Worm (Caenorhabditis elegans): ENCODE measurements around the gene C01G10.7.

- TF ChIP-seq fos-1 (tag; optimal IDR thresholded peaks at IDR 0.05) (no peak), skn-1 (tag; optimal IDR thresholded peaks at IDR 0.05) (no peak), tbx-2 (tag; optimal IDR thresholded peaks at IDR 0.05) (no peak), nhr-28 (tag; optimal IDR thresholded peaks at IDR 0.05) (no peak), pqm-1 (tag; optimal IDR thresholded peaks at IDR 0.05) (no peak), fkh-2 (tag; optimal IDR thresholded peaks at IDR 0.05) (no peak), pha-4 (tag; optimal IDR thresholded peaks at IDR 0.05) (no peak)
Measured at ce11 chrV:15078560-15078959, 7.0 kb upstream of the C01G10.7 start.
